Fruit fly (Drosophila melanogaster): ENCODE measurements around the gene ORMDL.

Gene ORMDL

dm6 chr3L:21652768-21653167 is 17.7 kb downstream of the ORMDL start (continued):
- peak; percentile 37; the same call in 1 of the 2 replicates for TF ChIP-seq CG31441 (GFP tag; IDR thresholded peaks at IDR 0.05)
- peak; percentile 59 for TF ChIP-seq Six4 (GFP tag; optimal IDR thresholded peaks at IDR 0.05)
- TF ChIP-seq Opbp (GFP tag; IDR thresholded peaks at IDR 0.05; ENCODE audit: partially characterized antibody): peak; percentile 35; the same call in 1 of the 3 replicates
- TF ChIP-seq CG17802 (tag; optimal IDR thresholded peaks at IDR 0.05): peak; percentile 17
- peak; percentile 75 for TF ChIP-seq Antp (GFP tag; optimal IDR thresholded peaks at IDR 0.05)
- TF ChIP-seq CG3163 (GFP tag; optimal IDR thresholded peaks at IDR 0.05): peak; percentile 57
- no peak for TF ChIP-seq HHEX (GFP tag; optimal IDR thresholded peaks at IDR 0.05)
- peak; percentile 54 to 91 for TF ChIP-seq chif (GFP tag; optimal IDR thresholded peaks at IDR 0.05)
- TF ChIP-seq CG1529 (GFP tag; optimal IDR thresholded peaks at IDR 0.05): no peak
- no peak for TF ChIP-seq CG17612 (GFP tag; IDR thresholded peaks at IDR 0.05)
- peak; percentile 74 for TF ChIP-seq vvl (GFP tag; IDR thresholded peaks at IDR 0.05)
- TF ChIP-seq Dad (GFP tag; optimal IDR thresholded peaks at IDR 0.05): peak; percentile 59
- TF ChIP-seq Xbp1 (GFP tag; optimal IDR thresholded peaks at IDR 0.05): peak; percentile 92
- peak; percentile 45 for TF ChIP-seq CG31365 (tag; optimal IDR thresholded peaks at IDR 0.05)
- TF ChIP-seq lmd (GFP tag; IDR thresholded peaks at IDR 0.05): peak; percentile 81
- no peak for TF ChIP-seq al (GFP tag; IDR thresholded peaks at IDR 0.05)
- no peak for TF ChIP-seq exex (tag; optimal IDR thresholded peaks at IDR 0.05)
- TF ChIP-seq da (GFP tag; optimal IDR thresholded peaks at IDR 0.05): peak; percentile 36
- no peak for TF ChIP-seq eve (GFP tag; optimal IDR thresholded peaks at IDR 0.05)
- no peak for TF ChIP-seq tna (GFP tag; IDR thresholded peaks at IDR 0.05; ENCODE audit: partially characterized antibody)
- no peak for TF ChIP-seq br (optimal IDR thresholded peaks at IDR 0.05)
- TF ChIP-seq CG13894 (tag; optimal IDR thresholded peaks at IDR 0.05): peak; percentile 57
- TF ChIP-seq ttk (GFP tag; IDR thresholded peaks at IDR 0.05): no peak; the same call in 1 of the 2 replicates
- peak; percentile 34 for TF ChIP-seq fu2 (GFP tag; optimal IDR thresholded peaks at IDR 0.05)
- TF ChIP-seq CG7928 (GFP tag; optimal IDR thresholded peaks at IDR 0.05): no peak
- TF ChIP-seq cwo (GFP tag; optimal IDR thresholded peaks at IDR 0.05): no peak
- peak; percentile 53 for TF ChIP-seq CG30431 (GFP tag; optimal IDR thresholded peaks at IDR 0.05)
- peak; percentile 52; the same call in 1 of the 3 replicates for TF ChIP-seq knrl (GFP tag; IDR thresholded peaks at IDR 0.05; ENCODE audit: partially characterized antibody)
- no peak for TF ChIP-seq crp (GFP tag; optimal IDR thresholded peaks at IDR 0.05)
- no peak for TF ChIP-seq cg (GFP tag; optimal IDR thresholded peaks at IDR 0.05)
- no peak for TF ChIP-seq D (optimal IDR thresholded peaks at IDR 0.05)
- TF ChIP-seq D (GFP tag; optimal IDR thresholded peaks at IDR 0.05): peak; percentile 4
- TF ChIP-seq CG1832 (GFP tag; optimal IDR thresholded peaks at IDR 0.05): no peak
- TF ChIP-seq pnt (GFP tag; optimal IDR thresholded peaks at IDR 0.05): peak; percentile 70
- no peak for TF ChIP-seq ac (GFP tag; optimal IDR thresholded peaks at IDR 0.05)
- TF ChIP-seq Hmr (GFP tag; optimal IDR thresholded peaks at IDR 0.05): peak; percentile 70
- TF ChIP-seq slbo (GFP tag; IDR thresholded peaks at IDR 0.05): peak; percentile 87
- no peak for TF ChIP-seq mld (GFP tag; IDR thresholded peaks at IDR 0.05; ENCODE audit: partially characterized antibody)
- TF ChIP-seq CG9817 (tag; optimal IDR thresholded peaks at IDR 0.05): peak; percentile 83
- no peak for TF ChIP-seq bowl (GFP tag; IDR thresholded peaks at IDR 0.05)
- peak; percentile 100 for TF ChIP-seq CG10979 (tag; optimal IDR thresholded peaks at IDR 0.05)
- peak; percentile 33 for TF ChIP-seq ems (GFP tag; optimal IDR thresholded peaks at IDR 0.05)
- peak; percentile 23; the same call in 2 of the 3 replicates for TF ChIP-seq CG34422 (GFP tag; IDR thresholded peaks at IDR 0.05)
- peak; percentile 82 for TF ChIP-seq Ptx1 (GFP tag; IDR thresholded peaks at IDR 0.05)
- no peak for TF ChIP-seq CG15011 (GFP tag; optimal IDR thresholded peaks at IDR 0.05)
- peak; percentile 77 for TF ChIP-seq CG33213 (GFP tag; optimal IDR thresholded peaks at IDR 0.05)
- TF ChIP-seq CG18764 (GFP tag; optimal IDR thresholded peaks at IDR 0.05): peak; percentile 62
- TF ChIP-seq CG11696 (GFP tag; IDR thresholded peaks at IDR 0.05): no peak
- TF ChIP-seq ab (GFP tag; optimal IDR thresholded peaks at IDR 0.05): peak; percentile 57
- no peak for TF ChIP-seq CG6683 (GFP tag; optimal IDR thresholded peaks at IDR 0.05)
- peak; percentile 31 for TF ChIP-seq ftz-f1 (GFP tag; optimal IDR thresholded peaks at IDR 0.05)
- TF ChIP-seq Gug (GFP tag; IDR thresholded peaks at IDR 0.05): peak; percentile 70

Data from whole organism, embryonic.